Fruit fly (Drosophila melanogaster) whole organism, prepupa: ENCODE measurements around the gene sip3.
A peak's percentile ranks its signal among the peaks of the same experiment; 100 is the strongest.

Source experiments
- Blimp-1 ChIP-seq: fragments of 200-800 bp; sonication (Bioruptor generic); optimal IDR thresholded peaks from 3 replicates; lab custom pipeline; 2017; ENCODE audit warnings: missing biosample characterization, missing genetic modification characterization, mild to moderate bottlenecking, moderate library complexity, missing genetic modification reagents
- CG10669 ChIP-seq: fragments of 200-800 bp; sonication (Bioruptor generic); optimal IDR thresholded peaks from 3 replicates; lab custom pipeline; 2018; ENCODE audit warnings: missing biosample characterization, mild to moderate bottlenecking, missing genetic modification characterization, moderate library complexity
- CG11294 ChIP-seq: fragments of 200-800 bp; sonication (Bioruptor generic); IDR thresholded peaks from 2 replicates; pipeline ENCODE4 v1.3.6; 2022; ENCODE audit warnings: missing biosample characterization, missing genetic modification characterization
- CG11762 ChIP-seq: fragments of 200-800 bp; sonication (Bioruptor generic); optimal IDR thresholded peaks from 3 replicates; lab custom pipeline; 2016; ENCODE audit warnings: missing biosample characterization, missing genetic modification characterization; ENCODE audit not compliant: insufficient read depth
- CG11902 ChIP-seq: fragments of 200-800 bp; sonication (Bioruptor generic); optimal IDR thresholded peaks from 3 replicates; lab custom pipeline; 2016; ENCODE audit warnings: missing biosample characterization, missing genetic modification characterization
- CG1621 ChIP-seq: fragments of 200-800 bp; sonication (Bioruptor generic); optimal IDR thresholded peaks from 3 replicates; lab custom pipeline; 2018; ENCODE audit warnings: missing biosample characterization, mild to moderate bottlenecking, missing genetic modification characterization
- CG16779 ChIP-seq: fragments of 200-800 bp; sonication (Bioruptor generic); optimal IDR thresholded peaks from 3 replicates; lab custom pipeline; 2017; ENCODE audit warnings: missing biosample characterization, mild to moderate bottlenecking, missing genetic modification characterization
- CG3032 ChIP-seq: fragments of 200-800 bp; optimal IDR thresholded peaks from 2 replicates; lab custom pipeline; 2019; ENCODE audit warnings: missing biosample characterization, mild to moderate bottlenecking, missing genetic modification characterization, moderate library complexity
- CG31627 ChIP-seq: fragments of 200-800 bp; sonication (Bioruptor generic); optimal IDR thresholded peaks from 3 replicates; lab custom pipeline; 2016; ENCODE audit warnings: missing biosample characterization, missing genetic modification characterization
- CG32006 ChIP-seq: fragments of 200-800 bp; sonication (Bioruptor generic); optimal IDR thresholded peaks from 3 replicates; lab custom pipeline; 2017; ENCODE audit warnings: missing biosample characterization, mild to moderate bottlenecking, missing genetic modification characterization
- CG3919 ChIP-seq: fragments of 200-800 bp; sonication (Bioruptor generic); optimal IDR thresholded peaks from 3 replicates; lab custom pipeline; 2016; ENCODE audit warnings: missing biosample characterization, missing genetic modification characterization
- CG4318 ChIP-seq: fragments of 200-800 bp; sonication (Bioruptor generic); optimal IDR thresholded peaks from 3 replicates; lab custom pipeline; 2017; ENCODE audit warnings: missing biosample characterization, mild to moderate bottlenecking, missing genetic modification characterization
- CG6276 ChIP-seq: fragments of 200-800 bp; sonication (Bioruptor generic); optimal IDR thresholded peaks from 2 replicates; lab custom pipeline; 2017; ENCODE audit warnings: missing biosample characterization, mild to moderate bottlenecking, missing genetic modification characterization
- CG6854 ChIP-seq: fragments of 200-800 bp; sonication (Bioruptor generic); optimal IDR thresholded peaks from 2 replicates; lab custom pipeline; 2017; ENCODE audit warnings: missing biosample characterization, mild to moderate bottlenecking, missing genetic modification characterization
- CG7368 ChIP-seq: fragments of 200-800 bp; sonication (Bioruptor generic); optimal IDR thresholded peaks from 3 replicates; lab custom pipeline; 2016; ENCODE audit warnings: missing biosample characterization, missing genetic modification characterization
- CG8319 ChIP-seq: fragments of 200-800 bp; sonication (Bioruptor generic); optimal IDR thresholded peaks from 3 replicates; lab custom pipeline; 2016; ENCODE audit warnings: missing biosample characterization, missing genetic modification characterization
- CG8632 ChIP-seq: fragments of 200-800 bp; sonication (Bioruptor generic); optimal IDR thresholded peaks from 3 replicates; lab custom pipeline; 2016; ENCODE audit warnings: missing biosample characterization, missing genetic modification characterization
- Eip75B ChIP-seq: fragments of 200-800 bp; sonication (Bioruptor generic); optimal IDR thresholded peaks from 3 replicates; lab custom pipeline; 2016; ENCODE audit warnings: missing biosample characterization, missing genetic modification characterization
- Eip78C ChIP-seq: fragments of 200-800 bp; sonication (Bioruptor generic); peaks from one replicate; lab custom pipeline; 2016; ENCODE audit warnings: missing biosample characterization, missing genetic modification characterization
- Ets96B ChIP-seq: fragments of 200-800 bp; optimal IDR thresholded peaks from 2 replicates; lab custom pipeline; 2019; ENCODE audit warnings: missing biosample characterization, mild to moderate bottlenecking, missing genetic modification characterization, moderate library complexity
- Hr4 ChIP-seq: fragments of 200-800 bp; sonication (Bioruptor generic); optimal IDR thresholded peaks from 3 replicates; lab custom pipeline; 2016; ENCODE audit warnings: missing biosample characterization, missing genetic modification characterization
- Lpt ChIP-seq: fragments of 200-800 bp; sonication (Bioruptor generic); optimal IDR thresholded peaks from 3 replicates; lab custom pipeline; 2016; ENCODE audit warnings: missing biosample characterization, missing genetic modification characterization
- Smox ChIP-seq: fragments of 200-800 bp; sonication (Bioruptor generic); optimal IDR thresholded peaks from 3 replicates; lab custom pipeline; 2016; ENCODE audit warnings: missing biosample characterization, missing genetic modification characterization
- Sox102F ChIP-seq: fragments of 200-800 bp; sonication (Bioruptor generic); optimal IDR thresholded peaks from 2 replicates; lab custom pipeline; 2016; ENCODE audit warnings: missing biosample characterization, mild to moderate bottlenecking, missing genetic modification characterization
- Sox14 ChIP-seq: fragments of 200-800 bp; sonication (Bioruptor generic); optimal IDR thresholded peaks from 3 replicates; lab custom pipeline; 2016; ENCODE audit warnings: missing biosample characterization, missing genetic modification characterization
- Sox15 ChIP-seq: fragments of 200-800 bp; sonication (Bioruptor generic); optimal IDR thresholded peaks from 3 replicates; lab custom pipeline; 2016; ENCODE audit warnings: missing biosample characterization, missing genetic modification characterization
- achi ChIP-seq: fragments of 200-800 bp; sonication (Bioruptor generic); optimal IDR thresholded peaks from 3 replicates; lab custom pipeline; 2016; ENCODE audit warnings: missing biosample characterization, missing genetic modification characterization
- acj6 ChIP-seq: fragments of 200-800 bp; sonication (Bioruptor generic); optimal IDR thresholded peaks from 3 replicates; lab custom pipeline; 2016; ENCODE audit warnings: missing biosample characterization, missing genetic modification characterization
- cyc ChIP-seq: fragments of 200-800 bp; sonication (Bioruptor generic); optimal IDR thresholded peaks from 3 replicates; lab custom pipeline; 2016; ENCODE audit warnings: missing biosample characterization, missing genetic modification characterization
- dsx ChIP-seq: fragments of 200-800 bp; optimal IDR thresholded peaks from 3 replicates; lab custom pipeline; 2019; ENCODE audit warnings: missing biosample characterization, mild to moderate bottlenecking, missing genetic modification characterization, moderate library complexity; ENCODE audit not compliant: poor library complexity, severe bottlenecking
- eg ChIP-seq: fragments of 200-800 bp; sonication (Bioruptor generic); IDR thresholded peaks from 3 replicates; pipeline ENCODE4 v1.3.6; 2022; ENCODE audit warnings: missing biosample characterization, missing genetic modification characterization
- esn ChIP-seq: fragments of 200-800 bp; sonication (Bioruptor generic); optimal IDR thresholded peaks from 2 replicates; lab custom pipeline; 2016; ENCODE audit warnings: missing biosample characterization, mild to moderate bottlenecking, missing genetic modification characterization, moderate library complexity
- fd85E ChIP-seq: fragments of 200-800 bp; sonication (Bioruptor generic); optimal IDR thresholded peaks from 3 replicates; lab custom pipeline; 2016; ENCODE audit warnings: missing biosample characterization, missing genetic modification characterization
- fkh ChIP-seq: fragments of 200-800 bp; sonication (Bioruptor generic); optimal IDR thresholded peaks from 3 replicates; lab custom pipeline; 2017; ENCODE audit warnings: missing biosample characterization, mild to moderate bottlenecking, missing genetic modification characterization, moderate library complexity
- lz ChIP-seq: fragments of 200-800 bp; sonication (Bioruptor generic); optimal IDR thresholded peaks from 3 replicates; lab custom pipeline; 2016; ENCODE audit warnings: missing biosample characterization, missing genetic modification characterization
- pdm3 ChIP-seq: fragments of 200-800 bp; sonication (Bioruptor generic); optimal IDR thresholded peaks from 3 replicates; lab custom pipeline; 2016; ENCODE audit warnings: missing biosample characterization, missing genetic modification characterization
- salr ChIP-seq, 2 experiments: fragments of 200-800 bp; sonication (Bioruptor generic); optimal IDR thresholded peaks; 3 replicates each; lab custom pipeline; 2016 to 2018; ENCODE audit warnings: missing biosample characterization in 2 of 2, missing genetic modification characterization in 2 of 2, mild to moderate bottlenecking in 1 of 2
- spab ChIP-seq: fragments of 200-800 bp; sonication (Bioruptor generic); optimal IDR thresholded peaks from 2 replicates; lab custom pipeline; 2017; ENCODE audit warnings: missing biosample characterization, mild to moderate bottlenecking, missing genetic modification characterization, missing genetic modification reagents
- ss ChIP-seq, 2 experiments: fragments of 200-800 bp; sonication (Bioruptor generic); optimal IDR thresholded peaks; 2 replicates in 1 of 2; 3 replicates in 1 of 2; lab custom pipeline; 2017 to 2018; ENCODE audit warnings: mild to moderate bottlenecking in 2 of 2, missing biosample characterization in 2 of 2, missing genetic modification characterization in 2 of 2, moderate library complexity in 1 of 2
- svp ChIP-seq: fragments of 200-800 bp; sonication (Bioruptor generic); peaks from one replicate; lab custom pipeline; 2016; ENCODE audit warnings: missing biosample characterization, missing genetic modification characterization
- topi ChIP-seq: fragments of 200-800 bp; sonication (Bioruptor generic); optimal IDR thresholded peaks from 3 replicates; lab custom pipeline; 2016; ENCODE audit warnings: missing biosample characterization, missing genetic modification characterization
- vri ChIP-seq: fragments of 200-800 bp; sonication (Bioruptor generic); optimal IDR thresholded peaks from 3 replicates; lab custom pipeline; 2016; ENCODE audit warnings: missing biosample characterization, mild to moderate bottlenecking, missing genetic modification characterization

The sip3 gene

dm6 chr3R:31745629-31746081, 26.4 kb upstream of the sip3 start, which contains the start of gene awd (continued):
- TF ChIP-seq Hr4 (GFP tag; lab: Kevin White, UChicago): no peak
- peak; percentile 70 for TF ChIP-seq Eip78C (GFP tag; lab: Kevin White, UChicago)
- TF ChIP-seq acj6 (GFP tag; lab: Kevin White, UChicago): no peak
- peak; percentile 35 for TF ChIP-seq esn
- no peak for TF ChIP-seq fkh (GFP tag; lab: Kevin White, UChicago)
- TF ChIP-seq CG4318 (GFP tag; lab: Kevin White, UChicago): no peak
- TF ChIP-seq CG10669 (GFP tag; lab: Kevin White, UChicago): no peak
- no peak for TF ChIP-seq CG11294
- peak; percentile 35 for TF ChIP-seq topi (GFP tag; lab: Kevin White, UChicago)
- TF ChIP-seq achi: peak; percentile 18
- no peak for TF ChIP-seq salr (GFP tag; optimal IDR thresholded peaks at IDR 0.05; lab: Kevin White, UChicago)
- TF ChIP-seq fd85E (GFP tag; lab: Kevin White, UChicago): no peak
- TF ChIP-seq pdm3 (GFP tag; lab: Kevin White, UChicago): no peak
- peak; percentile 9 for TF ChIP-seq CG3032
- no peak for TF ChIP-seq Smox (GFP tag; lab: Kevin White, UChicago)
- TF ChIP-seq CG31627 (GFP tag; lab: Kevin White, UChicago): no peak
- no peak for TF ChIP-seq lz
- no peak for TF ChIP-seq eg (GFP tag; lab: Robert Waterston, UW)
- peak; percentile 57 for TF ChIP-seq Sox14 (GFP tag; lab: Kevin White, UChicago)
- no peak for TF ChIP-seq Sox102F
- TF ChIP-seq Ets96B (tag; lab: Kevin White, UChicago): no peak
- peak; percentile 51 for TF ChIP-seq Eip75B (GFP tag; lab: Kevin White, UChicago)
- no peak for TF ChIP-seq CG8632 (GFP tag; lab: Kevin White, UChicago)
- TF ChIP-seq Blimp-1 (GFP tag; lab: Kevin White, UChicago): no peak
- TF ChIP-seq, all 60 proteins: peak for 20

- no peak for TF ChIP-seq CG11294
- TF ChIP-seq CG3032: peak; percentile 11
- TF ChIP-seq CG7368: no peak
- peak; percentile 33 for TF ChIP-seq esn
- no peak for TF ChIP-seq CG11902 (GFP tag; lab: Kevin White, UChicago)
- TF ChIP-seq Lpt: no peak
- TF ChIP-seq CG1621 (tag; lab: Kevin White, UChicago): peak; percentile 50
These were observed 24.5 kb upstream of the sip3 start, which contains the start of the genes nero and CG1910 for dm6 chr3R:31747429-31748048. Gene nero (minus strand): TSS chr3R:31747558. Gene CG1910 (plus strand): TSS chr3R:31747643.

- TF ChIP-seq CG8319 (GFP tag; lab: Kevin White, UChicago) (no peak), CG8632 (GFP tag; lab: Kevin White, UChicago) (peak; percentile 5), CG1621 (tag; lab: Kevin White, UChicago) (peak; percentile 76), Hr4 (GFP tag; lab: Kevin White, UChicago) (no peak), CG16779 (tag; lab: Kevin White, UChicago) (peak; percentile 75), ss (GFP tag; optimal IDR thresholded peaks at IDR 0.05; lab: Kevin White, UChicago) (peak; percentile 79 to 90), cyc (GFP tag; lab: Kevin White, UChicago) (no peak), CG6276 (GFP tag; lab: Kevin White, UChicago) (peak; percentile 65), CG11902 (GFP tag; lab: Kevin White, UChicago) (no peak), dsx (peak; percentile 83), fkh (GFP tag; lab: Kevin White, UChicago) (peak; percentile 80), CG32006 (peak; percentile 15), salr (GFP tag; optimal IDR thresholded peaks at IDR 0.05; lab: Kevin White, UChicago) (no peak), CG11762 (GFP tag; lab: Kevin White, UChicago) (no peak), vri (peak; percentile 31), spab (GFP tag; lab: Kevin White, UChicago) (peak; percentile 36), CG3919 (GFP tag; lab: Kevin White, UChicago) (peak; percentile 33), CG7368 (no peak), Eip78C (GFP tag; lab: Kevin White, UChicago) (peak; percentile 72), Blimp-1 (GFP tag; lab: Kevin White, UChicago) (peak; percentile 38), svp (GFP tag; lab: Kevin White, UChicago) (peak; percentile 63), CG3032 (peak; percentile 31), CG6854 (GFP tag; lab: Kevin White, UChicago) (peak; percentile 80), Lpt (peak; percentile 62), Ets96B (tag; lab: Kevin White, UChicago) (peak; percentile 52), Sox14 (GFP tag; lab: Kevin White, UChicago) (peak; percentile 54), Sox15 (GFP tag; lab: Kevin White, UChicago) (no peak), fd85E (GFP tag; lab: Kevin White, UChicago) (no peak)
These were observed 23.7 kb upstream of the sip3 start for dm6 chr3R:31748093-31748996.
